Fruit fly (Drosophila melanogaster): ENCODE data around the gene Abca3.

The Abca3 gene

DNA sequence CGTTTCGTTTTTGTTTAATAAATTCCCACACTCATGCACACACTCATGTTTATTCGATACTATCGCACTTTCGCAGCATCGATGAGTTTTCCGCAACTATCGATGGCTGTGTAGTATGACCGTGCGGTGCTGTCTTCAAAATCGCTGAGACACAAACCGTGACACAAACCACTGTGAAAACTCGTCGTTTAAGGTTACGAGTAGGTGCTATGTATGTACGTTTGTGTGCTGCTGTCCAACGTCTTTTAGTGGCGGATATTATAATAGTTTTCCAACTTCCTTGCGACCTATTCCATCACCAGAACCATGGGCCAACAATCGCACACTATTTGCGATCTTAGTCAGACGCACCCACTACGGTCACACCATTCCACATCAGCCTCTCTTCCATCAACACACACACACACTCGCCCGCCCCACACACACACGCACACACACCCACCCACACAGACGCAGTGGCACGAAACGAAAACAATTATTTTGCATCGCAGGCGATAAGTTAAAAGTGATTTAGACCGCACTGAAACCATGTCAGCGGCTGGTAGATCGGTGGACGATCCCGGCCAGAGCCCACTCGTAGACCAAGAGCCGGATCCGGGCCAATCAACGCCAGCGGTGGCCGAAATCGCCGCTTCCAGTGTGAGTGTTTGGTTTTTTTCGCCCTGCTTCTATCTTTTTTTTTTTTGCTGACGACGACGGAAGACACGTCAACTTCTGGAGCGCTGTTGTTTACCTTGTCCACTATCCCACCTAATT, 17.6 kb upstream of the Abca3 start, which contains the start of the genes Dd and CG1486:
TSS of gene Dd (minus strand) at position 77 of the 756 bp plus-strand sequence.
TSS of gene CG1486 (plus strand) at position 114 of the 756 bp plus-strand sequence.
- no peak for TF ChIP-seq fd85E (GFP tag; optimal IDR thresholded peaks at IDR 0.05)
- no peak for TF ChIP-seq topi (GFP tag; optimal IDR thresholded peaks at IDR 0.05)
- no peak for TF ChIP-seq CG8632 (GFP tag; optimal IDR thresholded peaks at IDR 0.05)
- no peak for TF ChIP-seq CG10669 (GFP tag; optimal IDR thresholded peaks at IDR 0.05)
- TF ChIP-seq Sox14 (GFP tag; optimal IDR thresholded peaks at IDR 0.05), result peak; percentile 25
- no peak for TF ChIP-seq dsx (GFP tag; optimal IDR thresholded peaks at IDR 0.05; ENCODE audit: poor library complexity, severe bottlenecking)
- no peak for TF ChIP-seq CG6854 (GFP tag; optimal IDR thresholded peaks at IDR 0.05)
- TF ChIP-seq achi (GFP tag; optimal IDR thresholded peaks at IDR 0.05), result peak; percentile 0
- no peak for TF ChIP-seq ss (GFP tag; optimal IDR thresholded peaks at IDR 0.05)
- TF ChIP-seq net (GFP tag; optimal IDR thresholded peaks at IDR 0.05), result no peak
- no peak for TF ChIP-seq CG8119 (GFP tag; IDR thresholded peaks at IDR 0.05)
- no peak for TF ChIP-seq Sox15 (GFP tag; optimal IDR thresholded peaks at IDR 0.05)
- no peak for TF ChIP-seq CG9139 (GFP tag; optimal IDR thresholded peaks at IDR 0.05)
- no peak for TF ChIP-seq OdsH (GFP tag; optimal IDR thresholded peaks at IDR 0.05)
- no peak for TF ChIP-seq pdm3 (GFP tag; optimal IDR thresholded peaks at IDR 0.05)
- TF ChIP-seq Eip78C (GFP tag), result peak; percentile 35
- TF ChIP-seq fkh (GFP tag; optimal IDR thresholded peaks at IDR 0.05), result peak; percentile 74
- TF ChIP-seq acj6 (GFP tag; optimal IDR thresholded peaks at IDR 0.05), result no peak
- 0 out of 2 replicates have a peak, but pooled peaks have one; percentile 22 for TF ChIP-seq CG15336 (GFP tag; IDR thresholded peaks at IDR 0.05)
- TF ChIP-seq lz (GFP tag; optimal IDR thresholded peaks at IDR 0.05), result no peak
- TF ChIP-seq CG34406 (GFP tag; optimal IDR thresholded peaks at IDR 0.05), result no peak
- 0 out of 3 replicates have a peak, but pooled peaks have one; percentile 6 for TF ChIP-seq CG6163 (GFP tag; IDR thresholded peaks at IDR 0.05)
- TF ChIP-seq CG6792 (GFP tag; optimal IDR thresholded peaks at IDR 0.05), result no peak
- no peak for TF ChIP-seq dac (GFP tag; optimal IDR thresholded peaks at IDR 0.05)
- TF ChIP-seq CG31627 (GFP tag; optimal IDR thresholded peaks at IDR 0.05), result peak; percentile 9
- no peak for TF ChIP-seq Hr38 (GFP tag; optimal IDR thresholded peaks at IDR 0.05)
- TF ChIP-seq Ets21C (GFP tag; optimal IDR thresholded peaks at IDR 0.05), result no peak
- no peak for TF ChIP-seq fd59A (GFP tag; optimal IDR thresholded peaks at IDR 0.05)
- no peak for TF ChIP-seq CG4318 (GFP tag; optimal IDR thresholded peaks at IDR 0.05)
- TF ChIP-seq esn (GFP tag; optimal IDR thresholded peaks at IDR 0.05), result no peak
- no peak for TF ChIP-seq CG1621 (tag; optimal IDR thresholded peaks at IDR 0.05)
- no peak for TF ChIP-seq vri (GFP tag; optimal IDR thresholded peaks at IDR 0.05)

DNA sequence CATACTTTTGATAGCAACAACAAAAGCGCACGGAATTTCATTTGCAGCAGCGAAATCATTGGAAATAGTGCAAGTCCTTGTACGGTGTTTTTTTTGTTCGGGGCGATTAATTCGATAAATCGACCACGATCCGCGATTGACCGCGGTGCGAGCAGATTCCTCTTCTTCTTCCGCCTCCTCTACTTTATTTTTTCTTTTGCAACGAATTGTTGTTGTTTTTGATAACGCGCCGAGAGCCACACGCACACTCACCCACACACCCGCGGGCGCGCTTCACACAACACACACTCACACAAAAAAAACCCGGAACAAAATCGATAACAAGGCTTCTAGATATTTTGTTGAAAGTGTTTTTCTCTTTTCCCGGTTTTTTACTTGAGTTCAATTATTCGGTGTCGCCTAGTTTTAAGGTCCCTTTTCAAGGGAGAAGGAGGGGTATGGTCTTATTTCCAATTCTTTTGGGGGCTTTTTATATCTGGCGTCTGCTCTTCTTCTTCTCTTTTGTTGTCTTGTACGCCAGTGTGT, 16.8 kb upstream of the Abca3 start:
- no peak for TF ChIP-seq CG3032 (tag; optimal IDR thresholded peaks at IDR 0.05)
- no peak for TF ChIP-seq CG7368 (GFP tag; optimal IDR thresholded peaks at IDR 0.05)
- TF ChIP-seq CG15336 (GFP tag; IDR thresholded peaks at IDR 0.05), result 0 out of 2 replicates have a peak, but pooled peaks have one; percentile 7
- TF ChIP-seq salr (GFP tag; optimal IDR thresholded peaks at IDR 0.05), result no peak
- no peak for TF ChIP-seq CG11902 (GFP tag; optimal IDR thresholded peaks at IDR 0.05)
- no peak for TF ChIP-seq Eip75B (GFP tag; optimal IDR thresholded peaks at IDR 0.05)
- peak; percentile 24; the same call in 2 of the 3 replicates for TF ChIP-seq CG6163 (GFP tag; IDR thresholded peaks at IDR 0.05)
- TF ChIP-seq Ets21C (GFP tag; optimal IDR thresholded peaks at IDR 0.05), result no peak
- no peak for TF ChIP-seq Sox102F (GFP tag; optimal IDR thresholded peaks at IDR 0.05)
- TF ChIP-seq svp (GFP tag), result peak; percentile 63
- TF ChIP-seq CG1621 (tag; optimal IDR thresholded peaks at IDR 0.05), result peak; percentile 39
- TF ChIP-seq ss (GFP tag; optimal IDR thresholded peaks at IDR 0.05), result peak; percentile 27 to 36
- peak; percentile 43 for TF ChIP-seq Eip78C (GFP tag)

Measured in whole organism, prepupa.